Worm (Caenorhabditis elegans) whole organism, L3 larva: ENCODE data around the gene srz-91.
"Not testable (repeated sequence)": the region's sequence is repeated elsewhere in the genome, so short reads cannot be mapped to it uniquely, and the experiment has no call there.

Experiments
- R02D3.7 ChIP-seq: fragments of 150-350 bp; optimal IDR thresholded peaks from 2 replicates; lab custom pipeline; 2014; ENCODE audit warnings: missing biosample characterization, missing genetic modification characterization
- aly-2 ChIP-seq: fragments of 150-350 bp; optimal IDR thresholded peaks from 2 replicates; lab custom pipeline; 2014; ENCODE audit warnings: missing biosample characterization, missing genetic modification characterization
- ceh-16 ChIP-seq: sonication (generic microtip); optimal IDR thresholded peaks from 2 replicates; lab custom pipeline; 2017; ENCODE audit warnings: missing biosample characterization, missing genetic modification characterization
- ceh-28 ChIP-seq: fragments of 150-350 bp; optimal IDR thresholded peaks from 2 replicates; lab custom pipeline; 2014; ENCODE audit warnings: missing biosample characterization, missing genetic modification reagents, missing genetic modification characterization
- ceh-82 ChIP-seq: fragments of 150-350 bp; optimal IDR thresholded peaks from 2 replicates; lab custom pipeline; 2014; ENCODE audit warnings: missing biosample characterization, missing genetic modification characterization
- daf-12 ChIP-seq: fragments of 150-350 bp; optimal IDR thresholded peaks from 2 replicates; lab custom pipeline; 2014; ENCODE audit warnings: missing biosample characterization, missing genetic modification reagents, missing genetic modification characterization
- egl-5 ChIP-seq: fragments of 150-350 bp; optimal IDR thresholded peaks from 2 replicates; lab custom pipeline; 2017; ENCODE audit warnings: missing biosample characterization, missing genetic modification reagents, missing genetic modification characterization, inconsistent platforms
- elt-2 ChIP-seq: sonication (generic microtip); optimal IDR thresholded peaks from 2 replicates; lab custom pipeline; 2016; ENCODE audit warnings: missing genetic modification reagents, mild to moderate bottlenecking, missing genetic modification characterization, missing compliant biosample characterization
- elt-3 ChIP-seq, 3 experiments: fragments of 150-350 bp in 1 of 3; sonication (generic microtip) in 2 of 3; optimal IDR thresholded peaks; 2 replicates in 2 of 3; 4 replicates in 1 of 3; lab custom pipeline; 2014 to 2017; ENCODE audit warnings: missing biosample characterization in 3 of 3, missing genetic modification characterization in 3 of 3
- eor-1 ChIP-seq, 2 experiments: fragments of 150-350 bp; optimal IDR thresholded peaks; 2 replicates each; lab custom pipeline; 2014 to 2018; ENCODE audit warnings: missing biosample characterization in 2 of 2, missing genetic modification characterization in 2 of 2
- fkh-10 ChIP-seq: sonication (generic microtip); optimal IDR thresholded peaks from 2 replicates; lab custom pipeline; 2017; ENCODE audit warnings: missing biosample characterization, missing genetic modification reagents, missing genetic modification characterization
- fkh-2 ChIP-seq: fragments of 150-350 bp; optimal IDR thresholded peaks from 2 replicates; lab custom pipeline; 2014; ENCODE audit warnings: missing biosample characterization, missing genetic modification reagents, missing genetic modification characterization
- fos-1 ChIP-seq: fragments of 150-350 bp; optimal IDR thresholded peaks from 2 replicates; lab custom pipeline; 2014; ENCODE audit warnings: missing biosample characterization, missing genetic modification characterization
- jun-1 ChIP-seq: fragments of 150-350 bp; optimal IDR thresholded peaks from 2 replicates; lab custom pipeline; 2014; ENCODE audit warnings: missing biosample characterization, missing genetic modification reagents, missing genetic modification characterization
- lin-15B ChIP-seq: fragments of 150-350 bp; optimal IDR thresholded peaks from 2 replicates; lab custom pipeline; 2014; ENCODE audit warnings: missing biosample characterization, missing genetic modification characterization
- lin-39 ChIP-seq: fragments of 150-350 bp; optimal IDR thresholded peaks from 2 replicates; lab custom pipeline; 2018; ENCODE audit warnings: missing biosample characterization, missing genetic modification reagents, missing genetic modification characterization
- lsy-12 ChIP-seq: sonication (generic microtip); optimal IDR thresholded peaks from 2 replicates; lab custom pipeline; 2016; ENCODE audit warnings: mild to moderate bottlenecking, missing genetic modification characterization, missing compliant biosample characterization
- mdl-1 ChIP-seq: fragments of 150-350 bp; optimal IDR thresholded peaks from 2 replicates; lab custom pipeline; 2014; ENCODE audit warnings: missing biosample characterization, missing genetic modification characterization
- nfya-1 ChIP-seq: sonication (generic microtip); optimal IDR thresholded peaks from 2 replicates; lab custom pipeline; 2017; ENCODE audit warnings: missing genetic modification characterization, mild to moderate bottlenecking, missing compliant biosample characterization, antibody characterized with exemption, moderate library complexity; ENCODE audit not compliant: insufficient read depth
- nhr-12 ChIP-seq: fragments of 150-350 bp; optimal IDR thresholded peaks from 2 replicates; lab custom pipeline; 2014; ENCODE audit warnings: missing biosample characterization, missing genetic modification characterization
- nhr-23 ChIP-seq: fragments of 150-350 bp; optimal IDR thresholded peaks from 2 replicates; lab custom pipeline; 2014; ENCODE audit warnings: missing biosample characterization, missing genetic modification reagents, missing genetic modification characterization
- nhr-237 ChIP-seq: fragments of 150-350 bp; optimal IDR thresholded peaks from 2 replicates; lab custom pipeline; 2014; ENCODE audit warnings: missing biosample characterization, missing genetic modification characterization
- nhr-43 ChIP-seq: sonication (generic microtip); optimal IDR thresholded peaks from 2 replicates; lab custom pipeline; 2016; ENCODE audit warnings: mild to moderate bottlenecking, missing genetic modification characterization, missing compliant biosample characterization; ENCODE audit not compliant: poor library complexity, severe bottlenecking
- nhr-67 ChIP-seq: fragments of 150-350 bp; optimal IDR thresholded peaks from 2 replicates; lab custom pipeline; 2014; ENCODE audit warnings: missing biosample characterization, missing genetic modification characterization
- nhr-76 ChIP-seq: fragments of 150-350 bp; sonication (generic microtip); optimal IDR thresholded peaks from 5 replicates; lab custom pipeline; 2014; ENCODE audit warnings: missing biosample characterization, missing genetic modification characterization
- nhr-77 ChIP-seq: fragments of 150-350 bp; optimal IDR thresholded peaks from 2 replicates; lab custom pipeline; 2014; ENCODE audit warnings: missing biosample characterization, missing genetic modification characterization
- pha-4 ChIP-seq: fragments of 150-350 bp; optimal IDR thresholded peaks from 2 replicates; lab custom pipeline; 2014; ENCODE audit warnings: missing biosample characterization, missing genetic modification reagents, missing genetic modification characterization
- pqm-1 ChIP-seq: fragments of 150-350 bp; optimal IDR thresholded peaks from 2 replicates; lab custom pipeline; 2017; ENCODE audit warnings: missing biosample characterization, missing genetic modification characterization, inconsistent platforms
- sea-2 ChIP-seq: fragments of 150-350 bp; sonication (generic microtip); optimal IDR thresholded peaks from 4 replicates; lab custom pipeline; 2014; ENCODE audit warnings: missing biosample characterization, missing genetic modification reagents, missing genetic modification characterization
- skn-1 ChIP-seq: fragments of 150-350 bp; optimal IDR thresholded peaks from 2 replicates; lab custom pipeline; 2014; ENCODE audit warnings: missing biosample characterization, missing genetic modification characterization
- unc-39 ChIP-seq: sonication (generic microtip); optimal IDR thresholded peaks from 4 replicates; lab custom pipeline; 2017; ENCODE audit warnings: missing biosample characterization, missing genetic modification characterization
- unc-62 ChIP-seq: fragments of 150-350 bp; sonication (generic microtip); optimal IDR thresholded peaks from 4 replicates; lab custom pipeline; 2014; ENCODE audit warnings: missing biosample characterization, missing genetic modification reagents, missing genetic modification characterization
- zag-1 ChIP-seq: fragments of 150-350 bp; optimal IDR thresholded peaks from 2 replicates; lab custom pipeline; 2014; ENCODE audit warnings: missing biosample characterization, missing genetic modification characterization
- ztf-11 ChIP-seq: fragments of 150-350 bp; optimal IDR thresholded peaks from 2 replicates; lab custom pipeline; 2014; ENCODE audit warnings: missing biosample characterization, missing genetic modification characterization

The srz-91 gene

DNA sequence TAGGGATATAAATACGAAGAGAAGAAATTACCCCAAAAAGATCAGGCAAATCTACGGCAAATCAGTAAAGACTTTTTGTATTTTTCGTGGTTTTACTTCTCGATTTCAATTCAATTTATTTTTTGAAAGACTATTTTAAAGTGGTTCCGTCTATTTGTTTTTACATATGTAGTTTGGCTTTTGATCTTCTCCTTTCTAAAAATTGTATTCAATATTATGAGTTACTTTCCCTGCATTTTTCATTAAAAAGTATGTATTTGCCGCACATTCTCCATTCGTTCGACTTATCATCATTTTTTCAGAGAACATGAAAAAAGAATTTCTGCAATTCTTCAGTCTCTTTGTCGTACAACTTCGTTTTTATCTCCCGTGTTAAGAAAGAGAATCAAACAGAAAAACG, 41.0 kb upstream of the srz-91 start, which contains the start of gene C38D9.2:
Gene C38D9.2, plus strand, starts transcription at position 301 of the 400 bp plus-strand sequence.
- TF ChIP-seq nhr-77 (no peak), lsy-12 (tag; lab: Kevin White, UChicago) (no peak), nfya-1 (no peak), R02D3.7 (no peak), elt-3 (tag; optimal IDR thresholded peaks at IDR 0.05; lab: Kevin White, UChicago) (no peak), nhr-237 (tag; lab: Kevin White, UChicago) (no peak), fkh-10 (no peak), egl-5 (tag; lab: Kevin White, UChicago) (no peak), ceh-28 (no peak), nhr-67 (no peak), eor-1 (tag; optimal IDR thresholded peaks at IDR 0.05; lab: Kevin White, UChicago) (no peak), nhr-43 (tag; lab: Kevin White, UChicago) (no peak)

DNA sequence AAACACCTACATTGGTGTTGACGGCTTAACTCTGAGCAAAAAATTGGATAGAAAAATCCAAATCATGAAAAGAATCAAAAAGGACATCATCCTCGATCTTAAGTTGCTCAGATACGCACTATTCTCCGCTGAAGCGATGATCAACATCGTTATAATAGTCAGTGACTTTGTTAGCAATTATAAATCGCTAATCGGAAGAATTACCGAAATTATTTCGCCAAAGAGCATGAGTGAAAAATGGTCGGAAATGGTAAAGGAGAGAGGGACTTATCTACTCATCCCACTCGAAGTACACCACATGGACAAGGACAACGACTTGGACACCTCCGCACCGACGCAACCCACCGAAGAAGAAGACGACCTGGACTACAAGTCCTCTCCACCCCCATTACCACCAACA, 27.9 kb upstream of the srz-91 start:
- TF ChIP-seq unc-39 (tag; lab: Kevin White, UChicago): no peak
- no peak for TF ChIP-seq fkh-2 (tag; lab: Kevin White, UChicago)
- no peak for TF ChIP-seq daf-12
- TF ChIP-seq nhr-237 (tag; lab: Kevin White, UChicago): no peak
- TF ChIP-seq egl-5 (tag; lab: Kevin White, UChicago): no peak
- TF ChIP-seq lin-39 (tag; lab: Kevin White, UChicago): no peak
- TF ChIP-seq sea-2 (GFP tag; lab: Kevin White, UChicago): no peak
- TF ChIP-seq fos-1 (tag; lab: Kevin White, UChicago): no peak
- TF ChIP-seq nhr-77: no peak
- no peak for TF ChIP-seq ceh-82 (tag; lab: Kevin White, UChicago)
- TF ChIP-seq pqm-1 (tag; lab: Kevin White, UChicago): no peak
- no peak for TF ChIP-seq eor-1 (tag; optimal IDR thresholded peaks at IDR 0.05; lab: Kevin White, UChicago)
- TF ChIP-seq fkh-10: no peak
- no peak for TF ChIP-seq nfya-1
- TF ChIP-seq nhr-23 (tag; lab: Kevin White, UChicago): no peak

DNA sequence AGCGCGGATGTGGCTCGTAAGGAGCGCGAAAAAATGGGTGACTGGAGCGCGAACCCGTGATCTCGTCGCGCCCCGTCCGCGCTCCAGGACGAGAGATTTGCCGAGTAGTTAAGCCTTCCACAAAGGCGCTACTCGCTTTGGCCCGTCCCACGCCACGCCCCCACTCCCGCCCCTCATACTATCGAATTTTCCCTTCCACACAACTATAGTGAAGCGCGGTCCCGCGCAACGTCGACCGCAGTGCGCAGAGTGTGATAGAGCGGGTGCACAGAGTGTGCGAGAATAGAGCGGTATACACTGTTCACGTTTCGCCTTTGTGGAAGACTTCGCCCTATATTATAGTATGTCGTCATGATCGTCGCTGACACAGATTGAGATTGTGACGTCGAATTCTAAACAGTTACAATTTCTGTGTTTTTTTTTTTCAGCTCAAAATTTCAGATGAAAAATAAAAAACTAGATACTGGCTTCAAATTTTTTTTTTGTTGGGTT, 23.5 kb upstream of the srz-91 start, which contains the start of gene fbxa-133:
Gene fbxa-133, plus strand, starts transcription at position 442 of the 492 bp plus-strand sequence.
- not testable (repeated sequence) for TF ChIP-seq ceh-16 (tag; lab: Kevin White, UChicago); lin-15B (tag; lab: Kevin White, UChicago); aly-2

DNA sequence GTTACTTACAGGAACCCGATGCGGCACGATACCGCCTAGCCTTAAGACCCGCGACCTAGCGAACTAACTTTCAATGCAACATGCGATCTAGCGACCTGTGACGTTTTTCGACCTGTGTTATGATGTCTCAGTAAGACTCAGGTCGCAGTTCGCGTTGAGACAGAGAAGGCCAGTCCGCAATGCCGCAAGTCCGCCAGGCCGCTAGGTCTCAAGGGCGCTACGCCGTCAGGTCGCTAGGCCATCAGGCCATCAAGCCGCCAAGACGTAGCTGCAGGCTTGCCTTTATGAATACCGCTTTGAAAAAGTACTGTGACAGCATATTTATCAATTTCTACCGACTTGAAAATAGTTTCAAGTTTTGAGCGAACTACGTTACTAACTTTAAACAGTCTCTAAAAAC, 12.2 kb upstream of the srz-91 start:
- TF ChIP-seq sea-2 (GFP tag; lab: Kevin White, UChicago) (no peak), nhr-67 (no peak), skn-1 (tag; lab: Kevin White, UChicago) (no peak), egl-5 (tag; lab: Kevin White, UChicago) (no peak), fos-1 (tag; lab: Kevin White, UChicago) (no peak), elt-2 (tag; lab: Kevin White, UChicago) (no peak), lin-39 (tag; lab: Kevin White, UChicago) (no peak), nhr-76 (tag; lab: Kevin White, UChicago) (no peak), aly-2 (no peak), unc-62 (GFP tag; lab: Kevin White, UChicago) (no peak), ztf-11 (tag; lab: Kevin White, UChicago) (no peak), zag-1 (tag; lab: Kevin White, UChicago) (no peak), jun-1 (tag; lab: Kevin White, UChicago) (no peak), mdl-1 (tag; lab: Kevin White, UChicago) (no peak), fkh-10 (no peak), pqm-1 (tag; lab: Kevin White, UChicago) (no peak), nhr-12 (no peak)
- TF ChIP-seq, all 47 proteins: peak for 0

DNA sequence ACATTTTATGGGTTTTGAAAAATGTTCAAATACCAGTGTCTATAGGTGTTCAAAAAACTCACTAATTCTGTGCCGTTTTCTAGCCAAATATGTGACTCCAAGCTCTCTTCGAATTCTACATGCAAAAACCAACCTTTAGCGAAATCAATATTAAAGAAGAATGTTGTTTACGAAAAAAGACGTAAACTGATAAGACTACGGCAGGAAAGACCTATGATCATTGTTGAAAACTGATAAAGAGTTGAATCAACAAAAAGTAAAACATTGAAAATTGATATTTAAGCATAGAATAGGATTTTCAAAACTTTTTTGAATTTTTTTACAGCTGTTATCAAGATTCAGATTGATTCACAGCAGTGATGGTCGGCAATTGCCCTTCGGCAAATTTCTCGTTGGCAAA, 9.1 kb upstream of the srz-91 start, which contains the start of gene Y6G8.2:
Gene Y6G8.2, minus strand, starts transcription at position 147 of the 400 bp plus-strand sequence.
- TF ChIP-seq nhr-76 (tag; lab: Kevin White, UChicago) (no peak), elt-2 (tag; lab: Kevin White, UChicago) (peak; percentile 88), eor-1 (tag; optimal IDR thresholded peaks at IDR 0.05; lab: Kevin White, UChicago) (no peak), pqm-1 (tag; lab: Kevin White, UChicago) (peak; percentile 80), nhr-12 (no peak), pha-4 (tag; lab: Kevin White, UChicago) (peak; percentile 61)
